Fruit fly (Drosophila melanogaster): ENCODE results near the gene CG9512.

Gene CG9512

DNA sequence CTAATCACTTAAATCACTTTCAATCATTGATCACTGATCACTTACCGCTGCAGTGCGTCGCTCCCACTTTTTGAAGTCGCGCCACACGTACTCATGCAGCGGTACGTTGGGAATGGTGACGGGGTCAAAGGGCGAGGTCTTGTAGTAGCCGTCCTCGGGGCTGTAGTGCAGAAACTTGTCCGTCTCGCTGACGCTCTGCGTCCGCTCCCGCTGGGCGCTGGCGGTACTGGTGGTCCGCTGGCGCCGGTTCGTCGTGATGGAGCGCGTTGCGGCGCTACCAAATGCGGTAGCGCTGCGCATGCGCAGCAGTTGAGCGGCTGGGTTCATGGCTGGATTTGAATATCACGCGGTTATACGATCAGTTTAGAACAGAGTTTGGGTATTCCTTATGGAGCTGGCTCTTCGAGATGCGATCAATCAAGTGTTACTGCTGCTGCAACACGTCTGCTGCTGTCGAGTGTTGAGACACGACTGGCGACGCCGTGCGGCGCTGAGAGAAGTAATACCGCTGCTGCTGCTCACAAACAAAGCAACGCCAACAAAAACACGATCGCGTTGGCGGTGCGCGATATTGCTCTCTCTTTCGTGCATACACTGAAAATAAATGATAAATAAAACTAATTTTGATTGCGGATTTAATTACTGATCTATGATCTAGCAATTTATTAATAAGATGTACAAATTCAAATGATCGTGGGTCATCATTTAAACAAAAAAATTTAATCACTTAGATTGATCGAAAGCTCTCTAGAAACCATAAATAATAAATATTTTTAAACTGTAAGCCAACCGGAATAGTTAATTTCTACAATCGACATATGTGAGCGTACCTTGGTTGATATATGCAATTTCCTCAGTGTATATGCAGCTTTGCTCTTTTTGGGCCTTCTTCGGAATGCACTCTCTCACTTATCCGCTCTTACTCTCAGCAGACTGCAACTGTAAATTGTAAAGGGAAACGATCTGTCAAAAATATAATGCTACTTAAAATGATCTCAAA is 45.2 kb upstream of the CG9512 start (continued):
- TF ChIP-seq Ets97D (GFP tag; optimal IDR thresholded peaks at IDR 0.05) (peak; percentile 47), Max (GFP tag; optimal IDR thresholded peaks at IDR 0.05) (peak; percentile 93), tll (GFP tag; optimal IDR thresholded peaks at IDR 0.05) (peak; percentile 27 to 63), Sry-δ (GFP tag; optimal IDR thresholded peaks at IDR 0.05) (peak; percentile 30), MESR4 (GFP tag; optimal IDR thresholded peaks at IDR 0.05) (peak; percentile 13), CG1832 (GFP tag; optimal IDR thresholded peaks at IDR 0.05) (peak; percentile 42), CG31365 (tag; optimal IDR thresholded peaks at IDR 0.05) (peak; percentile 68), crc (GFP tag; optimal IDR thresholded peaks at IDR 0.05) (peak; percentile 65), CG17802 (tag; optimal IDR thresholded peaks at IDR 0.05) (peak; percentile 63), CG9932 (GFP tag; IDR thresholded peaks at IDR 0.05) (peak; percentile 42; the same call in 1 of the 2 replicates), zen (tag; optimal IDR thresholded peaks at IDR 0.05) (peak; percentile 97), fu2 (GFP tag; optimal IDR thresholded peaks at IDR 0.05) (peak; percentile 28), tin (GFP tag; optimal IDR thresholded peaks at IDR 0.05) (peak; percentile 91), mam (GFP tag; optimal IDR thresholded peaks at IDR 0.05) (peak; percentile 75), CG15601 (tag; optimal IDR thresholded peaks at IDR 0.05) (peak; percentile 97), cwo (GFP tag; optimal IDR thresholded peaks at IDR 0.05) (peak; percentile 77), ro (GFP tag; IDR thresholded peaks at IDR 0.05) (peak; percentile 78), Bdp1 (GFP tag; optimal IDR thresholded peaks at IDR 0.05) (peak; percentile 59), CG15514 (GFP tag; optimal IDR thresholded peaks at IDR 0.05) (peak; percentile 53), en (GFP tag; optimal IDR thresholded peaks at IDR 0.05) (peak; percentile 64), abd-A (tag; optimal IDR thresholded peaks at IDR 0.05) (peak; percentile 41), Optix (GFP tag; IDR thresholded peaks at IDR 0.05) (peak; percentile 59; the same call in 1 of the 3 replicates), Hr78 (GFP tag; optimal IDR thresholded peaks at IDR 0.05) (peak in 1 of 2 experiments; percentile 93), Nf-YA (GFP tag; IDR thresholded peaks at IDR 0.05) (peak; percentile 73), Gug (GFP tag; IDR thresholded peaks at IDR 0.05) (peak; percentile 58; the same call in 3 of the 4 replicates), Hey (tag; optimal IDR thresholded peaks at IDR 0.05) (peak; percentile 28), usp (GFP tag; optimal IDR thresholded peaks at IDR 0.05) (no peak), hth (optimal IDR thresholded peaks at IDR 0.05) (no peak), shn (GFP tag; optimal IDR thresholded peaks at IDR 0.05) (peak; percentile 78), CG7271 (tag; optimal IDR thresholded peaks at IDR 0.05) (peak; percentile 88), Jarid2 (GFP tag; optimal IDR thresholded peaks at IDR 0.05) (peak; percentile 85), CG43689 (GFP tag; IDR thresholded peaks at IDR 0.05) (no peak; the same call in 1 of the 2 replicates), Dek (tag; optimal IDR thresholded peaks at IDR 0.05) (peak; percentile 81), Blimp-1 (GFP tag; optimal IDR thresholded peaks at IDR 0.05) (peak; percentile 92), crol (GFP tag; IDR thresholded peaks at IDR 0.05) (peak; percentile 24; the same call in 1 of the 2 replicates), seq (GFP tag; IDR thresholded peaks at IDR 0.05) (peak; percentile 84), ems (GFP tag; optimal IDR thresholded peaks at IDR 0.05) (peak; percentile 65), CG10462 (GFP tag; optimal IDR thresholded peaks at IDR 0.05) (peak; percentile 95), otp (GFP tag; IDR thresholded peaks at IDR 0.05) (peak; percentile 82), HHEX (GFP tag; optimal IDR thresholded peaks at IDR 0.05) (peak; percentile 84), NfI (GFP tag; optimal IDR thresholded peaks at IDR 0.05) (peak; percentile 89), CG3726 (GFP tag; IDR thresholded peaks at IDR 0.05) (peak; percentile 76; the same call in 2 of the 3 replicates), CG1233 (GFP tag; optimal IDR thresholded peaks at IDR 0.05) (peak; percentile 92), br (optimal IDR thresholded peaks at IDR 0.05) (no peak), BtbVII (GFP tag; optimal IDR thresholded peaks at IDR 0.05) (peak; percentile 86), Dll (GFP tag; IDR thresholded peaks at IDR 0.05; ENCODE audit: partially characterized antibody) (no peak), CG13424 (tag; optimal IDR thresholded peaks at IDR 0.05) (peak; percentile 97)
